Fruit fly (Drosophila melanogaster) whole organism, embryonic: ENCODE results near the gene kri.

Source experiments
- ATbp ChIP-seq: fragments of 200-800 bp; sonication (Bioruptor generic); optimal IDR thresholded peaks from 2 replicates; lab custom pipeline; 2017; ENCODE audit warnings: missing biosample characterization, mild to moderate bottlenecking, missing genetic modification characterization, missing genetic modification reagents
- Adf1 ChIP-seq: fragments of 200-800 bp; sonication (Bioruptor generic); IDR thresholded peaks from 2 replicates; pipeline ENCODE4 v1.3.6; 2022; ENCODE audit warnings: missing biosample characterization, missing genetic modification characterization
- Awh ChIP-seq: fragments of 200-800 bp; sonication (Bioruptor generic); IDR thresholded peaks from 2 replicates; pipeline ENCODE4, ENCODE4 v1.3.6; 2022; ENCODE audit warnings: missing biosample characterization, missing genetic modification characterization
- CG12155 ChIP-seq: fragments of 200-800 bp; sonication (Bioruptor generic); optimal IDR thresholded peaks from 3 replicates; lab custom pipeline; 2016; ENCODE audit warnings: missing biosample characterization, missing genetic modification characterization
- CG12219 ChIP-seq: fragments of 200-800 bp; sonication (Bioruptor generic); optimal IDR thresholded peaks from 3 replicates; lab custom pipeline; 2018; ENCODE audit warnings: missing biosample characterization, mild to moderate bottlenecking, missing genetic modification characterization
- CG13123 ChIP-seq: fragments of 200-800 bp; sonication (Bioruptor generic); optimal IDR thresholded peaks from 2 replicates; lab custom pipeline; 2016; ENCODE audit warnings: missing biosample characterization, missing genetic modification characterization
- CG14050 ChIP-seq: fragments of 200-800 bp; sonication (Bioruptor generic); IDR thresholded peaks from 3 replicates; pipeline ENCODE4 v1.3.6; 2022; ENCODE audit warnings: missing biosample characterization, missing genetic modification characterization
- CG14710 ChIP-seq: fragments of 200-800 bp; sonication (Bioruptor generic); optimal IDR thresholded peaks from 3 replicates; lab custom pipeline; 2019; ENCODE audit warnings: missing biosample characterization, mild to moderate bottlenecking, missing genetic modification characterization, moderate library complexity
- CG18011 ChIP-seq: fragments of 200-800 bp; sonication (Bioruptor generic); optimal IDR thresholded peaks from 2 replicates; lab custom pipeline; 2017; ENCODE audit warnings: missing biosample characterization, missing genetic modification characterization, mild to moderate bottlenecking, moderate library complexity, missing genotype
- CG2875 ChIP-seq: fragments of 200-800 bp; sonication (Bioruptor generic); optimal IDR thresholded peaks from 2 replicates; lab custom pipeline; 2017; ENCODE audit warnings: missing biosample characterization, mild to moderate bottlenecking, missing genetic modification characterization, missing genetic modification reagents
- CG30020 ChIP-seq: fragments of 200-800 bp; optimal IDR thresholded peaks from 2 replicates; lab custom pipeline; 2019; ENCODE audit warnings: missing biosample characterization, mild to moderate bottlenecking, missing genetic modification characterization, moderate library complexity
- CG34422 ChIP-seq: fragments of 200-800 bp; sonication (Bioruptor generic); IDR thresholded peaks from 3 replicates; pipeline ENCODE4 v1.3.6; 2022; ENCODE audit warnings: missing biosample characterization, missing genetic modification characterization
- CG42726 ChIP-seq: fragments of 200-800 bp; sonication (Bioruptor generic); IDR thresholded peaks from 2 replicates; pipeline ENCODE4 v1.3.6; 2022; ENCODE audit warnings: missing biosample characterization, missing genetic modification characterization; ENCODE audit not compliant: partially characterized antibody
- CG43689 ChIP-seq: fragments of 200-800 bp; sonication (Bioruptor generic); IDR thresholded peaks from 2 replicates; pipeline ENCODE4 v1.3.6; 2022; ENCODE audit warnings: missing biosample characterization, missing genetic modification characterization
- CG4854 ChIP-seq: fragments of 200-800 bp; sonication (Bioruptor generic); optimal IDR thresholded peaks from 2 replicates; lab custom pipeline; 2016; ENCODE audit warnings: missing biosample characterization, missing genetic modification characterization, inconsistent platforms
- CG7372 ChIP-seq: fragments of 200-800 bp; sonication (Bioruptor generic); IDR thresholded peaks from 2 replicates; pipeline ENCODE4 v1.3.6; 2022; ENCODE audit warnings: missing biosample characterization, missing genetic modification characterization
- CG7963 ChIP-seq: fragments of 200-800 bp; sonication (Bioruptor generic); IDR thresholded peaks from 3 replicates; pipeline ENCODE4 v1.3.6; 2022; ENCODE audit warnings: missing biosample characterization, missing genetic modification characterization; ENCODE audit not compliant: partially characterized antibody
- CG7987 ChIP-seq: fragments of 200-800 bp; sonication (Bioruptor generic); optimal IDR thresholded peaks from 2 replicates; lab custom pipeline; 2018; ENCODE audit warnings: missing biosample characterization, mild to moderate bottlenecking, missing genetic modification characterization, moderate library complexity
- CG9797 ChIP-seq: fragments of 200-800 bp; sonication (Bioruptor generic); optimal IDR thresholded peaks from 3 replicates; lab custom pipeline; 2018; ENCODE audit warnings: missing biosample characterization, mild to moderate bottlenecking, missing genetic modification characterization
- Deaf1 ChIP-seq: fragments of 200-800 bp; optimal IDR thresholded peaks from 3 replicates; lab custom pipeline; 2019; ENCODE audit warnings: missing biosample characterization, mild to moderate bottlenecking, missing genetic modification characterization, moderate library complexity
- Dip3 ChIP-seq: fragments of 200-800 bp; sonication (Bioruptor generic); optimal IDR thresholded peaks from 3 replicates; lab custom pipeline; 2016; ENCODE audit warnings: missing biosample characterization, missing genetic modification characterization
- Dll ChIP-seq: fragments of 200-800 bp; sonication (Bioruptor generic); IDR thresholded peaks from 4 replicates; pipeline ENCODE4 v1.3.6; 2022; ENCODE audit warnings: missing biosample characterization, missing genetic modification characterization; ENCODE audit not compliant: partially characterized antibody
- Fer1 ChIP-seq: fragments of 200-800 bp; sonication (Bioruptor generic); optimal IDR thresholded peaks from 2 replicates; lab custom pipeline; 2017; ENCODE audit warnings: missing biosample characterization, mild to moderate bottlenecking, missing genetic modification characterization
- Gsc ChIP-seq: fragments of 200-800 bp; sonication (Bioruptor generic); IDR thresholded peaks from 2 replicates; pipeline ENCODE4 v1.3.6; 2022; ENCODE audit warnings: missing biosample characterization, missing genetic modification characterization
- Gug ChIP-seq: fragments of 200-800 bp; sonication (Bioruptor generic); IDR thresholded peaks from 4 replicates; pipeline ENCODE4 v1.3.6; 2022; ENCODE audit warnings: missing biosample characterization, missing genetic modification characterization
- H2.0 ChIP-seq: fragments of 200-800 bp; sonication (Bioruptor generic); IDR thresholded peaks from 2 replicates; pipeline ENCODE4 v1.3.6; 2022; ENCODE audit warnings: missing biosample characterization, missing genetic modification characterization
- HLH54F ChIP-seq: fragments of 200-800 bp; sonication (Bioruptor generic); optimal IDR thresholded peaks from 3 replicates; lab custom pipeline; 2016; ENCODE audit warnings: missing biosample characterization, missing genetic modification characterization
- Hey ChIP-seq: fragments of 200-800 bp; sonication (Bioruptor generic); optimal IDR thresholded peaks from 3 replicates; lab custom pipeline; 2018; ENCODE audit warnings: missing biosample characterization, mild to moderate bottlenecking, missing genetic modification characterization
- Jarid2 ChIP-seq: fragments of 200-800 bp; sonication (Bioruptor generic); optimal IDR thresholded peaks from 3 replicates; lab custom pipeline; 2017; ENCODE audit warnings: mild to moderate bottlenecking, missing biosample characterization, missing genetic modification reagents, missing genetic modification characterization
- Med ChIP-seq: fragments of 200-800 bp; sonication (Bioruptor generic); peaks from one replicate; lab custom pipeline; 2016; ENCODE audit warnings: missing biosample characterization, missing genetic modification characterization, mild to moderate bottlenecking, inconsistent platforms, moderate library complexity
- Meics ChIP-seq: fragments of 200-800 bp; sonication (Bioruptor generic); optimal IDR thresholded peaks from 2 replicates; lab custom pipeline; 2017; ENCODE audit warnings: missing biosample characterization, mild to moderate bottlenecking, missing genetic modification characterization
- Nf-YC ChIP-seq: fragments of 200-800 bp; optimal IDR thresholded peaks from 3 replicates; lab custom pipeline; 2019; ENCODE audit warnings: missing biosample characterization, mild to moderate bottlenecking, missing genetic modification characterization, moderate library complexity
- Optix ChIP-seq: fragments of 200-800 bp; sonication (Bioruptor generic); IDR thresholded peaks from 3 replicates; pipeline ENCODE4 v1.3.6; 2022; ENCODE audit warnings: missing biosample characterization, missing genetic modification characterization
- Sox102F ChIP-seq: fragments of 200-800 bp; sonication (Bioruptor generic); optimal IDR thresholded peaks from 2 replicates; lab custom pipeline; 2018; ENCODE audit warnings: missing biosample characterization, mild to moderate bottlenecking, missing genetic modification characterization, moderate library complexity
- Xrp1 ChIP-seq: fragments of 200-800 bp; sonication (Bioruptor generic); IDR thresholded peaks from 2 replicates; pipeline ENCODE4 v1.3.6; 2022; ENCODE audit warnings: missing biosample characterization, missing genetic modification characterization
- chinmo ChIP-seq: fragments of 200-800 bp; sonication (Bioruptor generic); IDR thresholded peaks from 4 replicates; pipeline ENCODE4 v1.3.6; 2022; ENCODE audit warnings: missing biosample characterization, missing genetic modification characterization; ENCODE audit not compliant: partially characterized antibody
- crc ChIP-seq: fragments of 200-800 bp; sonication (Bioruptor generic); optimal IDR thresholded peaks from 2 replicates; lab custom pipeline; 2016; ENCODE audit warnings: missing biosample characterization, missing genetic modification characterization
- eyg ChIP-seq: fragments of 200-800 bp; sonication (Bioruptor generic); optimal IDR thresholded peaks from 3 replicates; lab custom pipeline; 2016; ENCODE audit warnings: missing biosample characterization, missing genetic modification characterization
- grau ChIP-seq: fragments of 200-800 bp; optimal IDR thresholded peaks from 3 replicates; lab custom pipeline; 2019; ENCODE audit warnings: missing biosample characterization, mild to moderate bottlenecking, missing genetic modification characterization, moderate library complexity
- h ChIP-seq: fragments of >200 bp; optimal IDR thresholded peaks from 2 replicates; lab custom pipeline; 2017
- kni ChIP-seq: fragments of 200-800 bp; sonication (Bioruptor generic); optimal IDR thresholded peaks from 3 replicates; lab custom pipeline; 2017; ENCODE audit warnings: mild to moderate bottlenecking, missing biosample characterization, missing genetic modification reagents, missing genetic modification characterization
- nau ChIP-seq: fragments of 200-800 bp; sonication (Bioruptor generic); optimal IDR thresholded peaks from 3 replicates; lab custom pipeline; 2017; ENCODE audit warnings: missing biosample characterization, mild to moderate bottlenecking, missing genetic modification characterization, missing genetic modification reagents
- pros ChIP-seq: fragments of 200-800 bp; sonication (Bioruptor generic); optimal IDR thresholded peaks from 3 replicates; lab custom pipeline; 2019; ENCODE audit warnings: missing biosample characterization, mild to moderate bottlenecking, missing genetic modification characterization, moderate library complexity
- ro ChIP-seq: fragments of 200-800 bp; sonication (Bioruptor generic); IDR thresholded peaks from 2 replicates; pipeline ENCODE4 v1.3.6; 2022; ENCODE audit warnings: missing biosample characterization, missing genetic modification characterization
- schlank ChIP-seq: fragments of 200-800 bp; sonication (Bioruptor generic); optimal IDR thresholded peaks from 2 replicates; lab custom pipeline; 2018; ENCODE audit warnings: missing biosample characterization, mild to moderate bottlenecking, missing genetic modification characterization
- sens ChIP-seq: fragments of 200-800 bp; sonication (Bioruptor generic); peaks from one replicate; lab custom pipeline; 2016; ENCODE audit warnings: missing biosample characterization, missing genetic modification characterization
- so ChIP-seq: fragments of 200-800 bp; sonication (Bioruptor generic); IDR thresholded peaks from 3 replicates; pipeline ENCODE4 v1.3.6; 2022; ENCODE audit warnings: missing biosample characterization, missing genetic modification characterization
- tx ChIP-seq: fragments of 200-800 bp; sonication (Bioruptor generic); optimal IDR thresholded peaks from 2 replicates; lab custom pipeline; 2016; ENCODE audit warnings: missing biosample characterization, missing genetic modification characterization
- usp ChIP-seq: fragments of >200 bp; optimal IDR thresholded peaks from 2 replicates; lab custom pipeline; 2017; ENCODE audit warnings: missing biosample characterization, missing genetic modification characterization
- vvl ChIP-seq: fragments of 200-800 bp; sonication (Bioruptor generic); IDR thresholded peaks from 2 replicates; pipeline ENCODE4 v1.3.6; 2022; ENCODE audit warnings: missing biosample characterization, missing genetic modification characterization

kri gene

DNA sequence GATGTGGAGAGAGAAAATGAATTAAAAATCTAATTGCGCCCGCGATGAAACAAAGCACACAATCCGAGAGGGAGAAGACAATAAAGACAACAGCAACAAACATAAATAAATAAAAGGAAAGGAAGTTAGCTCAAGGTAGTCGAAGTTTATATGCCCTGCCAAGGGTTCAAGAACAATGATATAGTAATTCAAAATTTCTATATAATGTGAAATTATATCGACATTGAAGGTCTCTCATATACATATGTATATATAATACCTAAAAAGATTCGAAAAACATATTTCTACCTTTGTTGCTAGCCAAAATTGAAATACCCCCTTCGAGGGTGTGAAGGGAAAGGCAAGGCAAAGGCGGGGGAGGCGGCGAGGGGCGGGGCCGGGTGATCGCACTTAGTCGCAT is 30.1 kb downstream of the kri start (continued):
- no peak for TF ChIP-seq CG7987 (GFP tag; lab: Kevin White, UChicago)
- no peak for TF ChIP-seq grau (tag; lab: Kevin White, UChicago)
- TF ChIP-seq Xrp1 (GFP tag; lab: Robert Waterston, UW) = peak; percentile 37; the same call in 1 of the 2 replicates
- TF ChIP-seq CG7372 (GFP tag; lab: Robert Waterston, UW) = no peak
- TF ChIP-seq Sox102F (GFP tag; lab: Kevin White, UChicago) = no peak
- no peak for TF ChIP-seq crc (GFP tag; lab: Kevin White, UChicago)
- TF ChIP-seq Med (GFP tag; lab: Kevin White, UChicago) = peak; percentile 38
- TF ChIP-seq CG14710 (tag; lab: Kevin White, UChicago) = peak; percentile 17
- no peak for TF ChIP-seq kni (GFP tag; lab: Kevin White, UChicago)
- no peak for TF ChIP-seq nau (GFP tag; lab: Kevin White, UChicago)
- no peak for TF ChIP-seq CG9797 (GFP tag; lab: Kevin White, UChicago)
- no peak for TF ChIP-seq Deaf1
- no peak for TF ChIP-seq Gsc (GFP tag; lab: Robert Waterston, UW)
- TF ChIP-seq tx (GFP tag; lab: Kevin White, UChicago) = no peak
- no peak for TF ChIP-seq CG12155 (GFP tag; lab: Kevin White, UChicago)
- TF ChIP-seq chinmo (GFP tag; lab: Robert Waterston, UW) = no peak
- TF ChIP-seq H2.0 (GFP tag; lab: Robert Waterston, UW) = no peak
- no peak for TF ChIP-seq CG7963
- no peak for TF ChIP-seq Meics
- peak; percentile 38 for TF ChIP-seq sens (GFP tag; lab: Kevin White, UChicago)
- no peak for TF ChIP-seq CG18011 (GFP tag; lab: Kevin White, UChicago)
- no peak for TF ChIP-seq CG43689 (GFP tag; lab: Robert Waterston, UW)
- TF ChIP-seq vvl (GFP tag; lab: Robert Waterston, UW) = 0 out of 2 replicates have a peak, but pooled peaks have one; percentile 10
- TF ChIP-seq Optix (GFP tag; lab: Robert Waterston, UW) = no peak
- no peak for TF ChIP-seq Dll (GFP tag; lab: Robert Waterston, UW)

DNA sequence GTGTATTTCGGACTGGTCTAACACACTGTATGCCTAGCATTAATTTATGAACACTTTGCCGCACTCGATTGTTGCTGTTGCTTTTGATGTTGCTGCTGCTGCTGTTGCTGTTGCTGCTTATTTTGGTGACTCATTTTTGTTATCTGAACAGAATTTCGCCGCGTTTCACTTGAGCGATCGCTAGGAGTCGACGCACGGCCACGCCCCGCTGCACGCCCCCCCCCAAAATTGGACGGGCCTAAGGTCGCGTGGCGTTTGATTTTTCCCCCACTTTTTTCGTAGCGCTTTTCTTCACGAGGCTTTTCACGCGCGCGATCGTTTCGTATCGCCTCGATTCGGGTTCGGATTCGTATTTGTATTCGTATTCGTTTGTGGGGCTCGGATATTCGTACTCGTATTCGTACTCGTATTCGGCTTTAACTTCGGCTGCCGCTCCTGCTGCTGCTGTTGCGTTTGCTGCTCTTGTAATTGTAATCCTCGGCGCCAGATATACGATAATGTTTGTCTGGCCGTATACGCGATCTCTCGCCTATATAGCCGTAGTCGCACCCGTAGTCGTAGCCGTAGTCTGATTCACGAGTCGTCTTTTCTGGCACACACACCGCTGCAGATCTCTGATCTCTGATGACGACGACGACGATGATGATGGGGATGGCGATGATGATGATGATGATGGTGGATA is 33.3 kb downstream of the kri start:
- TF ChIP-seq Hey (tag; lab: Kevin White, UChicago) (no peak), Nf-YC (peak; percentile 28), CG4854 (GFP tag; lab: Kevin White, UChicago) (no peak), CG12219 (GFP tag; lab: Kevin White, UChicago) (no peak), Med (GFP tag; lab: Kevin White, UChicago) (peak; percentile 56), Adf1 (0 out of 2 replicates have a peak, but pooled peaks have one; percentile 28), eyg (GFP tag; lab: Kevin White, UChicago) (no peak), Fer1 (no peak), pros (GFP tag; lab: Kevin White, UChicago) (no peak), so (GFP tag; lab: Robert Waterston, UW) (no peak), CG43689 (GFP tag; lab: Robert Waterston, UW) (no peak), crc (GFP tag; lab: Kevin White, UChicago) (no peak), Dip3 (GFP tag; lab: Kevin White, UChicago) (no peak), CG13123 (GFP tag; lab: Kevin White, UChicago) (no peak), CG30020 (tag; lab: Kevin White, UChicago) (no peak), Jarid2 (GFP tag; lab: Kevin White, UChicago) (peak; percentile 35), CG14050 (no peak), CG42726 (GFP tag; lab: Robert Waterston, UW) (no peak), Awh (GFP tag; lab: Robert Waterston, UW) (no peak), h (lab: Kevin White, UChicago) (no peak), ro (GFP tag; lab: Robert Waterston, UW) (no peak), CG34422 (GFP tag; lab: Robert Waterston, UW) (no peak), ATbp (GFP tag; lab: Kevin White, UChicago) (no peak), usp (GFP tag; lab: Kevin White, UChicago) (no peak), HLH54F (GFP tag; lab: Kevin White, UChicago) (no peak), CG2875 (GFP tag; lab: Kevin White, UChicago) (no peak), Gug (no peak), schlank (tag; lab: Kevin White, UChicago) (no peak)
